Fruit fly (Drosophila melanogaster): ENCODE measurements around the gene CG33178.

Gene CG33178

dm6 chrX:15069417-15069896, 13.2 kb upstream of the CG33178 start:
- TF ChIP-seq Hr39 (GFP tag; optimal IDR thresholded peaks at IDR 0.05) = peak; percentile 34
- TF ChIP-seq spab (GFP tag; optimal IDR thresholded peaks at IDR 0.05) = peak; percentile 99
- TF ChIP-seq Eip75B (GFP tag; optimal IDR thresholded peaks at IDR 0.05) = peak; percentile 87
- TF ChIP-seq CG6854 (GFP tag; optimal IDR thresholded peaks at IDR 0.05) = peak; percentile 97
- peak; percentile 100 for TF ChIP-seq CG9139 (GFP tag; optimal IDR thresholded peaks at IDR 0.05)
- no peak for TF ChIP-seq CG31627 (GFP tag; optimal IDR thresholded peaks at IDR 0.05)
- TF ChIP-seq Sox102F (GFP tag; optimal IDR thresholded peaks at IDR 0.05) = peak; percentile 77
- peak; percentile 99 for TF ChIP-seq CG6808 (GFP tag; optimal IDR thresholded peaks at IDR 0.05)
- peak; percentile 98 for TF ChIP-seq CG1621 (tag; optimal IDR thresholded peaks at IDR 0.05)
- peak; percentile 74 for TF ChIP-seq Gug (GFP tag; IDR thresholded peaks at IDR 0.05)
- TF ChIP-seq CG6276 (GFP tag; optimal IDR thresholded peaks at IDR 0.05) = peak; percentile 93
- TF ChIP-seq Smox (GFP tag; optimal IDR thresholded peaks at IDR 0.05) = peak; percentile 36
- TF ChIP-seq CG32006 (GFP tag; optimal IDR thresholded peaks at IDR 0.05) = peak; percentile 85
- TF ChIP-seq Met (GFP tag; optimal IDR thresholded peaks at IDR 0.05) = peak; percentile 72
- TF ChIP-seq Lpt (GFP tag; optimal IDR thresholded peaks at IDR 0.05) = peak; percentile 92
- TF ChIP-seq fd59A (GFP tag; optimal IDR thresholded peaks at IDR 0.05) = peak; percentile 91
- no peak for TF ChIP-seq Sox15 (GFP tag; optimal IDR thresholded peaks at IDR 0.05)
- peak; percentile 91 for TF ChIP-seq CG8119 (GFP tag; IDR thresholded peaks at IDR 0.05)
- TF ChIP-seq CG10631 (GFP tag; optimal IDR thresholded peaks at IDR 0.05) = peak; percentile 37
- peak; percentile 91 for TF ChIP-seq Eip78C (GFP tag)
- peak; percentile 35 for TF ChIP-seq Eip93F (GFP tag; optimal IDR thresholded peaks at IDR 0.05)
- TF ChIP-seq ss (GFP tag; optimal IDR thresholded peaks at IDR 0.05) = peak; percentile 100
- TF ChIP-seq CG8319 (GFP tag; optimal IDR thresholded peaks at IDR 0.05) = peak; percentile 88
- TF ChIP-seq CG11762 (GFP tag; optimal IDR thresholded peaks at IDR 0.05; ENCODE audit: insufficient read depth) = peak; percentile 94
- TF ChIP-seq OdsH (GFP tag; optimal IDR thresholded peaks at IDR 0.05) = peak; percentile 83
- peak; percentile 91 for TF ChIP-seq CG6163 (GFP tag; IDR thresholded peaks at IDR 0.05)
- TF ChIP-seq CG7368 (GFP tag; optimal IDR thresholded peaks at IDR 0.05) = peak; percentile 92
- peak; percentile 86 for TF ChIP-seq CG8632 (GFP tag; optimal IDR thresholded peaks at IDR 0.05)
- peak; percentile 96 for TF ChIP-seq net (GFP tag; optimal IDR thresholded peaks at IDR 0.05)
- peak; percentile 81 for TF ChIP-seq fd85E (GFP tag; optimal IDR thresholded peaks at IDR 0.05)
- peak; percentile 76 for TF ChIP-seq CG34406 (GFP tag; optimal IDR thresholded peaks at IDR 0.05)
- TF ChIP-seq svp (GFP tag) = peak; percentile 89
- no peak for TF ChIP-seq CG11902 (GFP tag; optimal IDR thresholded peaks at IDR 0.05)
- peak; percentile 84 for TF ChIP-seq eg (GFP tag; IDR thresholded peaks at IDR 0.05)
- no peak for TF ChIP-seq Ets21C (GFP tag; optimal IDR thresholded peaks at IDR 0.05)
- TF ChIP-seq Blimp-1 (GFP tag; optimal IDR thresholded peaks at IDR 0.05) = peak; percentile 75
- peak; percentile 86 for TF ChIP-seq pdm3 (GFP tag; optimal IDR thresholded peaks at IDR 0.05)
- TF ChIP-seq dsx (GFP tag; optimal IDR thresholded peaks at IDR 0.05; ENCODE audit: poor library complexity, severe bottlenecking) = peak; percentile 81
- no peak for TF ChIP-seq CG11294 (GFP tag; IDR thresholded peaks at IDR 0.05)
- peak; percentile 57 for TF ChIP-seq vri (GFP tag; optimal IDR thresholded peaks at IDR 0.05)
- peak; percentile 74 for TF ChIP-seq CG6792 (GFP tag; optimal IDR thresholded peaks at IDR 0.05)
- peak; percentile 95 for TF ChIP-seq CG16779 (tag; optimal IDR thresholded peaks at IDR 0.05)
- peak; percentile 98 for TF ChIP-seq CG10669 (GFP tag; optimal IDR thresholded peaks at IDR 0.05)
- peak; percentile 87 for TF ChIP-seq CG15336 (GFP tag; IDR thresholded peaks at IDR 0.05)
- TF ChIP-seq Sox14 (GFP tag; optimal IDR thresholded peaks at IDR 0.05) = peak; percentile 85
- peak; percentile 75 for TF ChIP-seq acj6 (GFP tag; optimal IDR thresholded peaks at IDR 0.05)
- no peak for TF ChIP-seq Hr38 (GFP tag; optimal IDR thresholded peaks at IDR 0.05)
- TF ChIP-seq achi (GFP tag; optimal IDR thresholded peaks at IDR 0.05) = peak; percentile 83
- TF ChIP-seq cyc (GFP tag; optimal IDR thresholded peaks at IDR 0.05) = peak; percentile 59
- peak; percentile 82 for TF ChIP-seq topi (GFP tag; optimal IDR thresholded peaks at IDR 0.05)
- TF ChIP-seq fkh (GFP tag; optimal IDR thresholded peaks at IDR 0.05) = no peak
- peak; percentile 63 for TF ChIP-seq Hr4 (GFP tag; optimal IDR thresholded peaks at IDR 0.05)
